Fruit fly (Drosophila melanogaster) whole organism: ENCODE measurements around the gene CG17108.

Experiments
- CG8478 ChIP-seq: fragments of >200 bp; optimal IDR thresholded peaks from 2 replicates; lab custom pipeline; 2018; ENCODE audit warnings: inconsistent platforms
- Dll ChIP-seq: fragments of >200 bp; optimal IDR thresholded peaks from 2 replicates; lab custom pipeline; 2017
- EcR ChIP-seq, 2 experiments: fragments of >200 bp; optimal IDR thresholded peaks; 2 replicates each; lab custom pipeline; 2017; ENCODE audit warnings: missing biosample characterization in 2 of 2, missing genetic modification characterization in 2 of 2, missing genetic modification reagents in 2 of 2
- pan ChIP-seq: fragments of >200 bp; optimal IDR thresholded peaks from 2 replicates; lab custom pipeline; 2017
- psq ChIP-seq: fragments of >200 bp; optimal IDR thresholded peaks from 2 replicates; lab custom pipeline; 2017
- usp ChIP-seq: fragments of >200 bp; optimal IDR thresholded peaks from 2 replicates; lab custom pipeline; 2017; ENCODE audit warnings: missing biosample characterization, missing genetic modification characterization, mixed read lengths

dm6 chr2L:10682912-10683311 lies 11.0 kb downstream of the CG17108 start:
- no peak for TF ChIP-seq usp (GFP tag; lab: Kevin White, UChicago)
- no peak for TF ChIP-seq CG8478 (lab: Kevin White, UChicago)
- no peak for TF ChIP-seq pan (lab: Kevin White, UChicago)
- no peak for TF ChIP-seq psq (lab: Kevin White, UChicago)
- TF ChIP-seq EcR (GFP tag; optimal IDR thresholded peaks at IDR 0.05; lab: Kevin White, UChicago) = no peak
- TF ChIP-seq Dll (lab: Kevin White, UChicago) = no peak
